Worm (Caenorhabditis elegans) whole organism, late embryonic: Measurements from ENCODE around the gene pals-25.

Experiments
- T23F11.4 ChIP-seq: fragments of 200-800 bp; sonication (Bioruptor generic); optimal IDR thresholded peaks from 2 replicates; lab custom pipeline; 2018; ENCODE audit warnings: mild to moderate bottlenecking, missing genetic modification characterization, missing compliant biosample characterization
- ceh-30 ChIP-seq: fragments of 150-350 bp; optimal IDR thresholded peaks from 2 replicates; lab custom pipeline; 2014; ENCODE audit warnings: missing biosample characterization, missing genetic modification characterization
- ceh-9 ChIP-seq: sonication (generic microtip); optimal IDR thresholded peaks from 2 replicates; lab custom pipeline; 2016; ENCODE audit warnings: mild to moderate bottlenecking, missing genetic modification characterization, inconsistent platforms, missing compliant biosample characterization
- che-1 ChIP-seq: sonication (generic microtip); optimal IDR thresholded peaks from 2 replicates; lab custom pipeline; 2016; ENCODE audit warnings: mild to moderate bottlenecking, missing genetic modification characterization, missing compliant biosample characterization
- fkh-6 ChIP-seq: sonication (generic microtip); optimal IDR thresholded peaks from 2 replicates; lab custom pipeline; 2016; ENCODE audit warnings: missing genetic modification characterization, missing compliant biosample characterization
- mec-3 ChIP-seq: sonication (generic microtip); optimal IDR thresholded peaks from 2 replicates; lab custom pipeline; 2016; ENCODE audit warnings: borderline replicate concordance, missing genetic modification characterization, missing compliant biosample characterization
- nhr-11 ChIP-seq: fragments of 150-350 bp; optimal IDR thresholded peaks from 2 replicates; lab custom pipeline; 2014; ENCODE audit warnings: missing biosample characterization, missing genetic modification characterization
- nhr-232 ChIP-seq: sonication (generic microtip); optimal IDR thresholded peaks from 2 replicates; lab custom pipeline; 2016; ENCODE audit warnings: missing genetic modification characterization, missing compliant biosample characterization
- pat-9 ChIP-seq: fragments of 200-800 bp; sonication (Bioruptor generic); optimal IDR thresholded peaks from 2 replicates; lab custom pipeline; 2018; ENCODE audit warnings: mild to moderate bottlenecking, missing genetic modification characterization, moderate library complexity, missing compliant biosample characterization
- pha-4 ChIP-seq: fragments of 150-350 bp; optimal IDR thresholded peaks from 2 replicates; lab custom pipeline; 2018; ENCODE audit warnings: missing biosample characterization, missing genetic modification reagents, missing genetic modification characterization
- rnt-1 ChIP-seq: sonication (generic microtip); optimal IDR thresholded peaks from 2 replicates; lab custom pipeline; 2016; ENCODE audit warnings: missing genetic modification characterization, missing compliant biosample characterization
- tbx-2 ChIP-seq: sonication (generic microtip); optimal IDR thresholded peaks from 2 replicates; lab custom pipeline; 2016; ENCODE audit warnings: missing genetic modification characterization, missing compliant biosample characterization
- unc-86 ChIP-seq: sonication (generic microtip); optimal IDR thresholded peaks from 2 replicates; lab custom pipeline; 2016; ENCODE audit warnings: missing genetic modification characterization, missing compliant biosample characterization

ce11 chrIII:145078-145477 lies 10.8 kb downstream of the pals-25 start, which contains the start of the genes T17A3.12 and fbxb-83:
- no peak for TF ChIP-seq pha-4 (tag; lab: Kevin White, UChicago)
- no peak for TF ChIP-seq mec-3 (tag; lab: Kevin White, UChicago)
- no peak for TF ChIP-seq nhr-232 (tag; lab: Kevin White, UChicago)
- no peak for TF ChIP-seq tbx-2 (tag; lab: Kevin White, UChicago)
- TF ChIP-seq rnt-1, result no peak
- no peak for TF ChIP-seq nhr-11 (tag; lab: Kevin White, UChicago)
- no peak for TF ChIP-seq T23F11.4 (GFP tag; lab: Kevin White, UChicago)
- TF ChIP-seq unc-86 (tag; lab: Kevin White, UChicago), result no peak
- no peak for TF ChIP-seq ceh-9
- TF ChIP-seq ceh-30 (tag; lab: Kevin White, UChicago), result no peak
- TF ChIP-seq pat-9 (tag; lab: Kevin White, UChicago), result no peak
- TF ChIP-seq fkh-6 (tag; lab: Kevin White, UChicago), result no peak
- no peak for TF ChIP-seq che-1 (tag; lab: Kevin White, UChicago)
